Worm (Caenorhabditis elegans) whole organism, L4 larva: ENCODE results near the gene Y46G5A.36.

Experiments used
- ceh-28 ChIP-seq: fragments of 150-350 bp; optimal IDR thresholded peaks from 2 replicates; lab custom pipeline; 2014; ENCODE audit warnings: missing biosample characterization, missing genetic modification reagents, missing genetic modification characterization
- lin-13 ChIP-seq: fragments of 150-350 bp; optimal IDR thresholded peaks from 2 replicates; lab custom pipeline; 2014; ENCODE audit warnings: missing biosample characterization, missing genetic modification reagents, missing genetic modification characterization
- lir-3 ChIP-seq: sonication (generic microtip); optimal IDR thresholded peaks from 2 replicates; lab custom pipeline; 2016; ENCODE audit warnings: mild to moderate bottlenecking, missing genetic modification characterization, missing compliant biosample characterization
- nhr-10 ChIP-seq: fragments of 150-350 bp; optimal IDR thresholded peaks from 2 replicates; lab custom pipeline; 2014; ENCODE audit warnings: missing biosample characterization, missing genetic modification characterization
- nhr-11 ChIP-seq: fragments of 150-350 bp; optimal IDR thresholded peaks from 2 replicates; lab custom pipeline; 2014; ENCODE audit warnings: missing biosample characterization, missing genetic modification characterization
- nhr-76 ChIP-seq: fragments of 150-350 bp; optimal IDR thresholded peaks from 2 replicates; lab custom pipeline; 2014; ENCODE audit warnings: missing biosample characterization, missing genetic modification characterization
- nhr-77 ChIP-seq: fragments of 150-350 bp; optimal IDR thresholded peaks from 2 replicates; lab custom pipeline; 2014; ENCODE audit warnings: missing biosample characterization, missing genetic modification characterization

DNA sequence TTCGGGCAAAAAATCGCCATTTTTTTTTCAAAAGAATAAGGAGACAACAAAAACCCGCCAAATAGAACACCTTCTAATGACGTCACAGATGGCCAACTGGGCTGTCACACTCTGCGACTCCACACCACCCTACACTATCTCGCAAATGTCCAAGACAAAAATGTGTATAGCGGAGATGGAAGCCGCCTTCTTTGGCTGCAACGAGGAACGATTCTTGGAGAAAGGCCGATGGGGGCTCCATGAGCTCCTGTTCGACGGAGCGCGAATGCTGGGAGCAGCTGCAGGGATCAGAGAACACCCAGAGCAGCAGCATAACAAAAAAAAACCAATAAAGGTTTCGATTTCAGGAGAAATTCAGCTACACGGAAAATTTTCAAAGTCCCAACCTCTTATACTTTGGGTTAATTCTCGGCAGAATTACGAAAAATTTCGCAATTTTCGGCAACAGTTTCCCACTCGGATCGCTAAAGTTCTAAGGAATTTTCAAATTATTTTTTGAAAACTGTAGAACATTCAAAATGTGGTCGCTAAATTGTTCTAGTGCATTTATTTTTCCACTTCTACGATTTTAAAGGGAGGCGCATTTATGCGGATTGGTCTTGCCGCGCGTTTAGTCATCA lies 17.6 kb upstream of the Y46G5A.36 start:
- TF ChIP-seq nhr-11 (tag; lab: Kevin White, UChicago) (peak; percentile 15), nhr-77 (no peak), lin-13 (GFP tag; lab: Kevin White, UChicago) (no peak), ceh-28 (tag; lab: Kevin White, UChicago) (no peak), nhr-10 (tag; lab: Kevin White, UChicago) (no peak), lir-3 (no peak), nhr-76 (tag; lab: Kevin White, UChicago) (no peak)
